Fruit fly (Drosophila melanogaster): ENCODE data around the gene CG9902.

DNA sequence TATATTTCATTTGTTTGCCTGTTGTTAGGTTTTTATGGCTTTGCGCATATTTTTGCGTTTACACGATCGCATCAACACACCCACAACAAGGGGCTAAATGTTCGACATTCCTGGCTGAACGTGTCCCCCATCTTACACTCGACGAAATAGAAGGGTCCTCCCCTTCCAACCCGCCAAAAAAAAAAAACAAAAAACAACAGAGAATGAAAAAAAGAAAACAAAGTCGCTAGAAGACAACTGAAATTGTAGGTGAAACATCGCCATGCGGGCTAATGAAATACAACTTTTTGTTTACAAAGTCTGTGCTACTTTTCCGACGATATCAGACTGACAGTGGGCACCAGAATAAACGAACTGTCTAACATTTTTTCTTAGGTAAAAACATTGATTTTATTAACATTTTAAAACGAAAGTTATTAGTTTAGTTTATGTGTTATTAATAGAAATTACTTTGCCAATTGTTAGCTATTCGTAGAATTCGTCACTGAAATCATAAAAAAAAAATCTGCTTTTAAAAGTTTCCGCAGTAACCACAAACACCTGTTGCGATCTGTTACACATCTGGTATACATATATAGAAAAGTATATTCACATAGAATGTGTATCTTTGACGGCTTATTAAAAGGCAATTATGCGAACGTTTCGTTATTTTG, 23.4 kb upstream of the CG9902 start:
- no peak for TF ChIP-seq CG15710 (tag; optimal IDR thresholded peaks at IDR 0.05)
- TF ChIP-seq Pif1B (GFP tag; optimal IDR thresholded peaks at IDR 0.05), result no peak
- TF ChIP-seq EcR (GFP tag; optimal IDR thresholded peaks at IDR 0.05), result no peak
- TF ChIP-seq CG13204 (GFP tag; optimal IDR thresholded peaks at IDR 0.05), result no peak
